Worm (Caenorhabditis elegans): ENCODE data around the gene sqv-6.

The sqv-6 gene

DNA sequence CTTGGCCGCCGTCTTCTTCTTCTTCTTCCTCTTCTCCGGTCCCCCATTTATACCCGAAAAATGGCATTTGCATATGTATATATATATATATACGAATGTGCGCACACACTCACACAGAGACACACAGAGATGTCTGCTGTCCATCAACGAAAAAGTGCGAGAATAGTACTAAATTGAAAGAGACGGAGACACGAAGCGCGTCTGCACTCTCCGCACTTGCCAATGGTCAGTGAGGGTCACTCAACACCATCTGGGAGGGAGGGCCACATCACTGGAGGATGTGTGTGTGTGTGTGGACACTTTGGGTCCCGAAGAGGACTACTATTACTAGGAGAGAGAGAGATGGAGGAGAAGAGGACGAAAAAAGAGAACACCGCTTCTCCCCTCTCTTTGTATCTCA, 10.6 kb upstream of the sqv-6 start:
- no peak for TF ChIP-seq tbx-37 (GFP tag; conservative IDR thresholded peaks at IDR 0.05)
- peak; percentile 79 for TF ChIP-seq hmg-4 (GFP tag; optimal IDR thresholded peaks at IDR 0.05)
- no peak for TF ChIP-seq tra-4 (tag; optimal IDR thresholded peaks at IDR 0.05)
- TF ChIP-seq ama-1 (optimal IDR thresholded peaks at IDR 0.05), result no peak
- TF ChIP-seq sea-1 (GFP tag; conservative IDR thresholded peaks at IDR 0.05), result no peak
- no peak for TF ChIP-seq aly-1 (tag; optimal IDR thresholded peaks at IDR 0.05)
- no peak for TF ChIP-seq scrt-1 (GFP tag; IDR thresholded peaks at IDR 0.05)
- TF ChIP-seq B0310.2 (tag; optimal IDR thresholded peaks at IDR 0.05), result no peak
- no peak for TF ChIP-seq hmbx-1 (tag; optimal IDR thresholded peaks at IDR 0.05)
- TF ChIP-seq ceh-13 (GFP tag; optimal IDR thresholded peaks at IDR 0.05), result no peak
- no peak for TF ChIP-seq flt-1 (GFP tag; IDR thresholded peaks at IDR 0.05)
- TF ChIP-seq pes-1 (GFP tag; IDR thresholded peaks at IDR 0.05), result peak; percentile 50; the same call in 1 of the 2 replicates
- no peak for TF ChIP-seq hnd-1 (tag; optimal IDR thresholded peaks at IDR 0.05)
- no peak for TF ChIP-seq ets-7 (tag; optimal IDR thresholded peaks at IDR 0.05)
- TF ChIP-seq F13C5.2 (tag; optimal IDR thresholded peaks at IDR 0.05), result peak; percentile 70
- no peak for TF ChIP-seq tbx-11 (GFP tag; IDR thresholded peaks at IDR 0.05)
- no peak for TF ChIP-seq ceh-36 (tag; optimal IDR thresholded peaks at IDR 0.05)

DNA sequence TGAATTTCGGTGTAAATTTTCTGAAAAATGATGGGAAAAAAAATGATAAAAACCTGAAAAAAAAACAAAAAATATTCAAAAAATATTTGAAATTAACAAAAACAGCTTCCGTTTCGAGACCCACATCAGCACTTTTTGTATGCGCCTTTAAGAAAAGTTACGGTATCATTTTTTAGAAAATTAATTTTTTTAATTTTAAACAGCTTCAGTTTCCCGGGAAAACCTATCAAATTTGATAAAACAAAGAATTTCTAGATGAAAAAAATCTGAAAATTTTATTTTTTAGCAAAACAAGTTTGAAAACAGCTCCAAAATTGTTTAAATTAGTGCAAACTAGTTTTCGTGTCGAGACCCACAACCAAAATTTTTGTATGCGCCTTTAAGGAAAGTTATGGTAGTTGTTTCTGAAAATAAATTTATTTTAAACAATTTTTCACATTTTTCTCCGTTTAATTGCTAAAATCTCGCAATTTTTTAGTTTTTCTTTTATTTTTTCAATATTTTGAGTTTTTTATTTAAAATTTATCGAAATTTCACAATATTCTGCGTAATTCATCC, 4.5 kb upstream of the sqv-6 start:
- TF ChIP-seq scrt-1 (GFP tag; IDR thresholded peaks at IDR 0.05) (no peak), tbx-11 (GFP tag; IDR thresholded peaks at IDR 0.05) (no peak), tra-4 (tag; optimal IDR thresholded peaks at IDR 0.05) (no peak), ceh-13 (GFP tag; optimal IDR thresholded peaks at IDR 0.05) (no peak), ceh-36 (tag; optimal IDR thresholded peaks at IDR 0.05) (no peak), hmg-4 (GFP tag; optimal IDR thresholded peaks at IDR 0.05) (no peak), hnd-1 (tag; optimal IDR thresholded peaks at IDR 0.05) (no peak), hmbx-1 (tag; optimal IDR thresholded peaks at IDR 0.05) (no peak), sea-1 (GFP tag; conservative IDR thresholded peaks at IDR 0.05) (no peak), F13C5.2 (tag; optimal IDR thresholded peaks at IDR 0.05) (no peak), aly-1 (tag; optimal IDR thresholded peaks at IDR 0.05) (no peak), ets-7 (tag; optimal IDR thresholded peaks at IDR 0.05) (no peak), B0310.2 (tag; optimal IDR thresholded peaks at IDR 0.05) (no peak), ama-1 (optimal IDR thresholded peaks at IDR 0.05) (no peak), tbx-37 (GFP tag; conservative IDR thresholded peaks at IDR 0.05) (no peak)

DNA sequence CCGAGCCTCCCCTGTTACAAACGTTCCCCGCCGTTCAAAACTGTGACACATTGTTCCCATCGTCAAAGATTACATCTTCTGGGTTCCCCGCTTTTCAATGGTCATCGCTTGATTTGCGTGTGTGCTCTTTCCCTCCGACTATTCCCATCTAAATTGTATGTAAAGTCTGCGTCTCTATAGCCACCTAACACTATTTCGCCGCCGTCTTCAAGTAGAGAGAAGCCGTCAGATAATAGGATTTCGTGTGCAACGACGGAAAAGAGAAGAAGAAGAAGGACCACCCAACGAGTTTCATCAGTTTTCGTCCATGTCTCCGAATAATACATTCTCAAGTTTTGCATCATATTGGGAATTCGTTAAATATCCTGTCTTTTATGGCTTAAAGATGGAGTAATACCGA, 1.6 kb upstream of the sqv-6 start:
- TF ChIP-seq ceh-36 (tag; optimal IDR thresholded peaks at IDR 0.05), result no peak
- no peak for TF ChIP-seq sea-1 (GFP tag; conservative IDR thresholded peaks at IDR 0.05)
- no peak for TF ChIP-seq aly-1 (tag; optimal IDR thresholded peaks at IDR 0.05)
- no peak for TF ChIP-seq flt-1 (GFP tag; IDR thresholded peaks at IDR 0.05)
- TF ChIP-seq tra-4 (tag; optimal IDR thresholded peaks at IDR 0.05), result no peak
- no peak for TF ChIP-seq scrt-1 (GFP tag; IDR thresholded peaks at IDR 0.05)
- TF ChIP-seq tbx-11 (GFP tag; IDR thresholded peaks at IDR 0.05), result no peak
- no peak for TF ChIP-seq ets-7 (tag; optimal IDR thresholded peaks at IDR 0.05)
- TF ChIP-seq B0310.2 (tag; optimal IDR thresholded peaks at IDR 0.05), result no peak
- TF ChIP-seq tbx-37 (GFP tag; conservative IDR thresholded peaks at IDR 0.05), result no peak
- no peak for TF ChIP-seq F13C5.2 (tag; optimal IDR thresholded peaks at IDR 0.05)
- no peak for TF ChIP-seq ceh-13 (GFP tag; optimal IDR thresholded peaks at IDR 0.05)

DNA sequence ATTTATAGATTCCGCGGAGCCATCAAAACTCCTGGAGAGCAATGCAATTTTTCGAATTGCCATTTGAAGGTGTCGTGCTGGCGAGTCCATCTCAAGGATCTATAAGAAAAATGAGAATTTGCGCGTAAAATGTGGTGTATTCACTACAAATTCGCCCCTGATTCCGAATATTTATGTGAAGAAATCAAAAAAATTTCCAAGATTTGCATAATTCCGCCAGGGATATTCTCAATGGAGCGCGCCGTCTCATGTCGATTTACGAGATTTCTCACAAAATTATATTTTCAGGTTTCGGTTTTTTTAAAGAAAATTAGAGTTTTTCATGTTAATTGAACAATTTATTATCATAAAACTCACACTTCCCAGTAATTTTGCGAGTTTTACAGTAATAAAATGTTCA, 14.8 kb downstream of the sqv-6 start, which contains the start of gene Y50D4C.6:
Y50D4C.6 (minus strand) TSS at position 101 of the 400 bp plus-strand sequence.
- TF ChIP-seq tbx-37 (GFP tag; conservative IDR thresholded peaks at IDR 0.05), result no peak
- TF ChIP-seq hnd-1 (tag; optimal IDR thresholded peaks at IDR 0.05), result no peak
- TF ChIP-seq tbx-11 (GFP tag; IDR thresholded peaks at IDR 0.05), result no peak
- TF ChIP-seq flt-1 (GFP tag; IDR thresholded peaks at IDR 0.05), result no peak
- TF ChIP-seq ceh-36 (tag; optimal IDR thresholded peaks at IDR 0.05), result no peak
- no peak for TF ChIP-seq pes-1 (GFP tag; IDR thresholded peaks at IDR 0.05)
- TF ChIP-seq tra-4 (tag; optimal IDR thresholded peaks at IDR 0.05), result no peak
- no peak for TF ChIP-seq aly-1 (tag; optimal IDR thresholded peaks at IDR 0.05)
- no peak for TF ChIP-seq hmbx-1 (tag; optimal IDR thresholded peaks at IDR 0.05)
- TF ChIP-seq ets-7 (tag; optimal IDR thresholded peaks at IDR 0.05), result no peak
- no peak for TF ChIP-seq sea-1 (GFP tag; conservative IDR thresholded peaks at IDR 0.05)
- TF ChIP-seq scrt-1 (GFP tag; IDR thresholded peaks at IDR 0.05), result no peak
- no peak for TF ChIP-seq F13C5.2 (tag; optimal IDR thresholded peaks at IDR 0.05)
- TF ChIP-seq B0310.2 (tag; optimal IDR thresholded peaks at IDR 0.05), result no peak
- no peak for TF ChIP-seq ama-1 (optimal IDR thresholded peaks at IDR 0.05)
- TF ChIP-seq hmg-4 (GFP tag; optimal IDR thresholded peaks at IDR 0.05), result no peak

DNA sequence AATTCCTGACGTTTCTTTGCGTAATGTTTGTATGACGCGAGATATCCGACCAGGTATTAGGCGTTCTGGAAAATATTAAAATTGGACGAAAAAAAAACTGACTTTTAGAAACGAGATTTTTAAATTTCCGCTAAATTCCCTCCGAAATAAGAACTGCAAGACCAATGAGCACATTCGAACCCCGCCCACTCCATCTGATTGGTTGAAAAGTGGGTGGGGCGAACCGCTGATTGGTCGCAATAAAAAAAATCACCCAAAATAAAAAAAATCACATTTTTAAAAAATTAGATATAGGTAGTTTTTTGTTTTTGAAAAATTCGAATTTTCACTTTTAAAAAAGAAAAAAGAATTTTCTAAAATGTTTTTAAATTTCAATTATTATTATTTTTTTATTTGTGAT, 15.5 kb downstream of the sqv-6 start:
- TF ChIP-seq hmg-4 (GFP tag; optimal IDR thresholded peaks at IDR 0.05) (no peak), ets-7 (tag; optimal IDR thresholded peaks at IDR 0.05) (no peak), aly-1 (tag; optimal IDR thresholded peaks at IDR 0.05) (no peak), hnd-1 (tag; optimal IDR thresholded peaks at IDR 0.05) (no peak), tra-4 (tag; optimal IDR thresholded peaks at IDR 0.05) (no peak), scrt-1 (GFP tag; IDR thresholded peaks at IDR 0.05) (no peak), tbx-37 (GFP tag; conservative IDR thresholded peaks at IDR 0.05) (no peak), tbx-11 (GFP tag; IDR thresholded peaks at IDR 0.05) (no peak), sea-1 (GFP tag; conservative IDR thresholded peaks at IDR 0.05) (no peak), ama-1 (optimal IDR thresholded peaks at IDR 0.05) (no peak), B0310.2 (tag; optimal IDR thresholded peaks at IDR 0.05) (no peak), flt-1 (GFP tag; IDR thresholded peaks at IDR 0.05) (no peak), ceh-13 (GFP tag; optimal IDR thresholded peaks at IDR 0.05) (no peak), pes-1 (GFP tag; IDR thresholded peaks at IDR 0.05) (no peak), F13C5.2 (tag; optimal IDR thresholded peaks at IDR 0.05) (no peak), hmbx-1 (tag; optimal IDR thresholded peaks at IDR 0.05) (no peak), ceh-36 (tag; optimal IDR thresholded peaks at IDR 0.05) (no peak)

DNA sequence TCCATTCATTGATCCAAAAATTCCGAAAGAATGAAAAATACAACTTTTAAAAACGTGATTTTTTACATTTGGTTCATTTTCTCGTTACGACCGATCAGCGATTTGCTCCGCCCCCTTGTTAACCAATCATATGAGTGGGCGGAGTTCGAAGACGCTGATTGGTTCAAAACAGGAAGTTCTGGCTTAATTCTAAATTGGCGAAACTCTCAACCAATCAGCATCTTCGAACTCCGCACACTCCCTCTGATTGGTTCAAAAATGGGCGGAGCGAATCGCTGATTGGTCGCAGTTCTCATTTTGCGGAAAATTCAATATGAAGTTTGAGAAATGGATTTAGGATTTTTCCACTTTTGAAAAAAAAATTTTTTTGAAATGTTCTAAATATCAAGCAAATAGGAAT, 18.8 kb downstream of the sqv-6 start:
- TF ChIP-seq sea-1 (GFP tag; conservative IDR thresholded peaks at IDR 0.05), result no peak
- TF ChIP-seq ama-1 (optimal IDR thresholded peaks at IDR 0.05), result no peak
- no peak for TF ChIP-seq hmbx-1 (tag; optimal IDR thresholded peaks at IDR 0.05)
- TF ChIP-seq aly-1 (tag; optimal IDR thresholded peaks at IDR 0.05), result no peak
- TF ChIP-seq ceh-13 (GFP tag; optimal IDR thresholded peaks at IDR 0.05), result no peak
- TF ChIP-seq scrt-1 (GFP tag; IDR thresholded peaks at IDR 0.05), result no peak
- no peak for TF ChIP-seq F13C5.2 (tag; optimal IDR thresholded peaks at IDR 0.05)
- no peak for TF ChIP-seq hnd-1 (tag; optimal IDR thresholded peaks at IDR 0.05)
- TF ChIP-seq ceh-36 (tag; optimal IDR thresholded peaks at IDR 0.05), result no peak
- TF ChIP-seq hmg-4 (GFP tag; optimal IDR thresholded peaks at IDR 0.05), result no peak
- TF ChIP-seq pes-1 (GFP tag; IDR thresholded peaks at IDR 0.05), result no peak
- no peak for TF ChIP-seq flt-1 (GFP tag; IDR thresholded peaks at IDR 0.05)
- no peak for TF ChIP-seq tbx-37 (GFP tag; conservative IDR thresholded peaks at IDR 0.05)
